Fruit fly (Drosophila melanogaster) whole organism, embryonic: ENCODE results near the gene CG46303.
A peak's percentile ranks its signal among the peaks of the same experiment; 100 is the strongest.

Experiments used
- Aef1 ChIP-seq: fragments of 200-800 bp; sonication (Bioruptor generic); IDR thresholded peaks from 3 replicates; pipeline ENCODE4 v1.3.6; 2022; ENCODE audit warnings: missing biosample characterization, missing genetic modification characterization
- Asciz ChIP-seq: fragments of 200-800 bp; sonication (Bioruptor generic); optimal IDR thresholded peaks from 2 replicates; lab custom pipeline; 2017; ENCODE audit warnings: missing biosample characterization, mild to moderate bottlenecking, missing genetic modification characterization, missing genetic modification reagents
- Atf-2 ChIP-seq: fragments of 200-800 bp; sonication (Bioruptor generic); optimal IDR thresholded peaks from 2 replicates; lab custom pipeline; 2016; ENCODE audit warnings: missing biosample characterization, missing genetic modification characterization
- Awh ChIP-seq: fragments of 200-800 bp; sonication (Bioruptor generic); IDR thresholded peaks from 2 replicates; pipeline ENCODE4, ENCODE4 v1.3.6; 2022; ENCODE audit warnings: missing biosample characterization, missing genetic modification characterization
- Bgb ChIP-seq: fragments of 200-800 bp; sonication (Bioruptor generic); IDR thresholded peaks from 2 replicates; pipeline ENCODE4 v1.3.6; 2022; ENCODE audit warnings: missing biosample characterization, missing genetic modification characterization; ENCODE audit not compliant: partially characterized antibody
- C15 ChIP-seq: fragments of 200-800 bp; sonication (Bioruptor generic); IDR thresholded peaks from 3 replicates; pipeline ENCODE4 v1.3.6; 2022; ENCODE audit warnings: missing biosample characterization, missing genetic modification characterization
- CG11085 ChIP-seq: fragments of 200-800 bp; sonication (Bioruptor generic); IDR thresholded peaks from 2 replicates; pipeline ENCODE4 v1.3.6; 2022; ENCODE audit warnings: missing biosample characterization, missing genetic modification characterization
- CG12071 ChIP-seq: fragments of 200-800 bp; sonication (Bioruptor generic); optimal IDR thresholded peaks from 3 replicates; lab custom pipeline; 2018; ENCODE audit warnings: missing biosample characterization, mild to moderate bottlenecking, missing genetic modification characterization
- CG12659 ChIP-seq: fragments of 200-800 bp; sonication (Bioruptor generic); optimal IDR thresholded peaks from 3 replicates; lab custom pipeline; 2017; ENCODE audit warnings: mild to moderate bottlenecking, missing biosample characterization, missing genetic modification reagents, missing genetic modification characterization
- CG13123 ChIP-seq: fragments of 200-800 bp; sonication (Bioruptor generic); optimal IDR thresholded peaks from 2 replicates; lab custom pipeline; 2016; ENCODE audit warnings: missing biosample characterization, missing genetic modification characterization
- CG13287 ChIP-seq: fragments of 200-800 bp; sonication (Bioruptor generic); IDR thresholded peaks from 2 replicates; pipeline ENCODE4 v1.3.6; 2022; ENCODE audit warnings: missing biosample characterization, missing genetic modification characterization; ENCODE audit not compliant: partially characterized antibody
- CG1603 ChIP-seq: fragments of 200-800 bp; sonication (Bioruptor generic); optimal IDR thresholded peaks from 2 replicates; lab custom pipeline; 2019; ENCODE audit warnings: missing biosample characterization, mild to moderate bottlenecking, missing genetic modification characterization, moderate library complexity
- CG18599 ChIP-seq: fragments of 200-800 bp; sonication (Bioruptor generic); optimal IDR thresholded peaks from 3 replicates; lab custom pipeline; 2017; ENCODE audit warnings: missing biosample characterization, missing genetic modification characterization, mild to moderate bottlenecking, moderate library complexity, missing genetic modification reagents
- CG2116 ChIP-seq: fragments of 200-800 bp; sonication (Bioruptor generic); optimal IDR thresholded peaks from 3 replicates; lab custom pipeline; 2018; ENCODE audit warnings: missing biosample characterization, mild to moderate bottlenecking, missing genetic modification characterization
- CG3847 ChIP-seq: fragments of 200-800 bp; sonication (Bioruptor generic); IDR thresholded peaks from 2 replicates; pipeline ENCODE4 v1.3.6; 2022; ENCODE audit warnings: missing biosample characterization, missing genetic modification characterization
- CG4617 ChIP-seq: fragments of 200-800 bp; sonication (Bioruptor generic); optimal IDR thresholded peaks from 3 replicates; lab custom pipeline; 2016; ENCODE audit warnings: missing biosample characterization, missing genetic modification characterization, borderline replicate concordance
- CG6791 ChIP-seq: fragments of 200-800 bp; sonication (Bioruptor generic); IDR thresholded peaks from 3 replicates; pipeline ENCODE4 v1.3.6; 2022; ENCODE audit warnings: missing biosample characterization, missing genetic modification characterization; ENCODE audit not compliant: partially characterized antibody
- Doc3 ChIP-seq: fragments of 200-800 bp; sonication (Bioruptor generic); IDR thresholded peaks from 3 replicates; pipeline ENCODE4 v1.3.6; 2022; ENCODE audit warnings: missing biosample characterization, missing genetic modification characterization; ENCODE audit not compliant: partially characterized antibody
- Dp ChIP-seq: fragments of 200-800 bp; sonication (Bioruptor generic); optimal IDR thresholded peaks from 2 replicates; lab custom pipeline; 2018; ENCODE audit warnings: missing biosample characterization, mild to moderate bottlenecking, missing genetic modification characterization, moderate library complexity
- Dref ChIP-seq: fragments of 200-800 bp; sonication (Bioruptor generic); IDR thresholded peaks from 2 replicates; pipeline ENCODE4 v1.3.6; 2022; ENCODE audit warnings: missing biosample characterization, missing genetic modification characterization
- E2f2 ChIP-seq: fragments of 200-800 bp; sonication (Bioruptor generic); IDR thresholded peaks from 2 replicates; pipeline ENCODE4 v1.3.6; 2022; ENCODE audit warnings: missing biosample characterization, missing genetic modification characterization
- ERR ChIP-seq: fragments of 200-800 bp; sonication (Bioruptor generic); optimal IDR thresholded peaks from 2 replicates; lab custom pipeline; 2016; ENCODE audit warnings: missing biosample characterization, missing genetic modification characterization
- Ets97D ChIP-seq: fragments of 200-800 bp; sonication (Bioruptor generic); optimal IDR thresholded peaks from 3 replicates; lab custom pipeline; 2016; ENCODE audit warnings: missing biosample characterization, missing genetic modification characterization
- MBD-R2 ChIP-seq: fragments of 200-800 bp; sonication (Bioruptor generic); IDR thresholded peaks from 2 replicates; pipeline ENCODE4 v1.3.6; 2022; ENCODE audit warnings: missing biosample characterization, missing genetic modification characterization
- MESR4 ChIP-seq: fragments of 200-800 bp; sonication (Bioruptor generic); optimal IDR thresholded peaks from 2 replicates; lab custom pipeline; 2018; ENCODE audit warnings: missing biosample characterization, mild to moderate bottlenecking, missing genetic modification characterization, moderate library complexity
- Myb ChIP-seq: fragments of 200-800 bp; sonication (Bioruptor generic); optimal IDR thresholded peaks from 2 replicates; lab custom pipeline; 2016; ENCODE audit warnings: missing biosample characterization, missing genetic modification characterization
- NC2α ChIP-seq: fragments of 200-800 bp; sonication (Bioruptor generic); optimal IDR thresholded peaks from 2 replicates; lab custom pipeline; 2016; ENCODE audit warnings: missing biosample characterization, missing genetic modification characterization
- NK7.1 ChIP-seq: fragments of 200-800 bp; sonication (Bioruptor generic); optimal IDR thresholded peaks from 3 replicates; lab custom pipeline; 2016; ENCODE audit warnings: missing biosample characterization, missing genetic modification characterization
- Oaz ChIP-seq: fragments of 200-800 bp; sonication (Bioruptor generic); IDR thresholded peaks from 2 replicates; pipeline ENCODE4 v1.3.6; 2022; ENCODE audit warnings: missing biosample characterization, missing genetic modification characterization
- Scr ChIP-seq: fragments of 200-800 bp; sonication (Bioruptor generic); IDR thresholded peaks from 2 replicates; pipeline ENCODE4 v1.3.6; 2022; ENCODE audit warnings: missing biosample characterization, missing genetic modification characterization; ENCODE audit not compliant: partially characterized antibody
- Sox102F ChIP-seq: fragments of 200-800 bp; sonication (Bioruptor generic); optimal IDR thresholded peaks from 2 replicates; lab custom pipeline; 2018; ENCODE audit warnings: missing biosample characterization, mild to moderate bottlenecking, missing genetic modification characterization, moderate library complexity
- YL-1 ChIP-seq: fragments of 200-800 bp; sonication (Bioruptor generic); optimal IDR thresholded peaks from 3 replicates; lab custom pipeline; 2017; ENCODE audit warnings: missing biosample characterization, mild to moderate bottlenecking, missing genetic modification characterization
- bbx ChIP-seq: fragments of 200-800 bp; sonication (Bioruptor generic); IDR thresholded peaks from 2 replicates; pipeline ENCODE4 v1.3.6; 2022; ENCODE audit warnings: missing biosample characterization, missing genetic modification characterization; ENCODE audit not compliant: partially characterized antibody
- bcd ChIP-seq: fragments of 200-800 bp; sonication (Bioruptor generic); optimal IDR thresholded peaks from 2 replicates; lab custom pipeline; 2017; ENCODE audit warnings: missing biosample characterization, mild to moderate bottlenecking, missing genetic modification characterization
- eyg ChIP-seq: fragments of 200-800 bp; sonication (Bioruptor generic); optimal IDR thresholded peaks from 3 replicates; lab custom pipeline; 2016; ENCODE audit warnings: missing biosample characterization, missing genetic modification characterization
- gfzf ChIP-seq: fragments of 200-800 bp; sonication (Bioruptor generic); optimal IDR thresholded peaks from 2 replicates; lab custom pipeline; 2016; ENCODE audit warnings: missing biosample characterization, mild to moderate bottlenecking, missing genetic modification characterization, moderate library complexity
- onecut ChIP-seq: fragments of 200-800 bp; sonication (Bioruptor generic); IDR thresholded peaks from 2 replicates; pipeline ENCODE4 v1.3.6; 2022; ENCODE audit warnings: missing biosample characterization, missing genetic modification characterization
- pita ChIP-seq: fragments of 200-800 bp; sonication (Bioruptor generic); optimal IDR thresholded peaks from 2 replicates; lab custom pipeline; 2017; ENCODE audit warnings: missing biosample characterization, mild to moderate bottlenecking, missing genetic modification characterization
- pzg ChIP-seq: fragments of 200-800 bp; sonication (Bioruptor generic); optimal IDR thresholded peaks from 3 replicates; lab custom pipeline; 2018; ENCODE audit warnings: missing biosample characterization, mild to moderate bottlenecking, missing genetic modification characterization, moderate library complexity
- sens ChIP-seq: fragments of 200-800 bp; sonication (Bioruptor generic); peaks from one replicate; lab custom pipeline; 2016; ENCODE audit warnings: missing biosample characterization, missing genetic modification characterization
- sna ChIP-seq: fragments of 200-800 bp; sonication (Bioruptor generic); IDR thresholded peaks from 2 replicates; pipeline ENCODE4 v1.3.6; 2022; ENCODE audit warnings: missing biosample characterization, missing genetic modification characterization; ENCODE audit not compliant: partially characterized antibody
- stc ChIP-seq: fragments of 200-800 bp; sonication (Bioruptor generic); IDR thresholded peaks from 2 replicates; pipeline ENCODE4 v1.3.6; 2022; ENCODE audit warnings: missing biosample characterization, missing genetic modification characterization
- stwl ChIP-seq: fragments of 200-800 bp; sonication (Bioruptor generic); optimal IDR thresholded peaks from 3 replicates; lab custom pipeline; 2018; ENCODE audit warnings: missing biosample characterization, mild to moderate bottlenecking, missing genetic modification characterization, moderate library complexity
- trem ChIP-seq: fragments of 200-800 bp; optimal IDR thresholded peaks from 3 replicates; lab custom pipeline; 2019; ENCODE audit warnings: missing biosample characterization, mild to moderate bottlenecking, missing genetic modification characterization, moderate library complexity
- zfh2 ChIP-seq: fragments of 200-800 bp; sonication (Bioruptor generic); optimal IDR thresholded peaks from 2 replicates; lab custom pipeline; 2016; ENCODE audit warnings: missing biosample characterization, missing genetic modification characterization

The CG46303 gene

dm6 chr3R:5821243-5821642 is 529 bp upstream of the CG46303 start, which contains the start of gene Hpr1 (continued):
- TF ChIP-seq CG12071 (GFP tag; lab: Kevin White, UChicago) (no peak), onecut (GFP tag; lab: Robert Waterston, UW) (0 out of 2 replicates have a peak, but pooled peaks have one; percentile 34), MBD-R2 (GFP tag; lab: Robert Waterston, UW) (peak; percentile 81), zfh2 (GFP tag; lab: Kevin White, UChicago) (no peak), Sox102F (no peak), Doc3 (peak; percentile 23; the same call in 1 of the 3 replicates), bcd (no peak), pzg (GFP tag; lab: Kevin White, UChicago) (peak; percentile 54), sens (GFP tag; lab: Kevin White, UChicago) (peak; percentile 53), Ets97D (GFP tag; lab: Kevin White, UChicago) (peak; percentile 33), YL-1 (GFP tag; lab: Kevin White, UChicago) (peak; percentile 45), CG2116 (GFP tag; lab: Kevin White, UChicago) (peak; percentile 57), eyg (GFP tag; lab: Kevin White, UChicago) (no peak), CG1603 (tag; lab: Kevin White, UChicago) (peak; percentile 36), NC2α (GFP tag; lab: Kevin White, UChicago) (no peak), trem (tag; lab: Kevin White, UChicago) (peak; percentile 99), Myb (peak; percentile 31), CG3847 (GFP tag; lab: Robert Waterston, UW) (0 out of 2 replicates have a peak, but pooled peaks have one; percentile 25), MESR4 (GFP tag; lab: Kevin White, UChicago) (peak; percentile 36), CG13123 (GFP tag; lab: Kevin White, UChicago) (no peak), C15 (no peak), Atf-2 (GFP tag; lab: Kevin White, UChicago) (no peak), CG4617 (GFP tag; lab: Kevin White, UChicago) (peak; percentile 68), CG11085 (GFP tag; lab: Robert Waterston, UW) (no peak), stc (GFP tag; lab: Robert Waterston, UW) (no peak), Oaz (GFP tag; lab: Robert Waterston, UW) (no peak), Dref (peak; percentile 77), Dp (GFP tag; lab: Kevin White, UChicago) (peak; percentile 89), CG12659 (GFP tag; lab: Kevin White, UChicago) (peak; percentile 0), CG18599 (GFP tag; lab: Kevin White, UChicago) (no peak), bbx (peak; percentile 49; the same call in 1 of the 2 replicates), Aef1 (no peak), E2f2 (GFP tag; lab: Robert Waterston, UW) (peak; percentile 93), pita (GFP tag; lab: Kevin White, UChicago) (no peak), Asciz (no peak), sna (GFP tag; lab: Robert Waterston, UW) (peak; percentile 51; the same call in 1 of the 2 replicates), NK7.1 (GFP tag; lab: Kevin White, UChicago) (no peak), stwl (tag; lab: Kevin White, UChicago) (peak; percentile 68), ERR (GFP tag; lab: Kevin White, UChicago) (no peak), Scr (GFP tag; lab: Robert Waterston, UW) (peak; percentile 58), CG13287 (GFP tag; lab: Robert Waterston, UW) (peak; percentile 61), CG6791 (GFP tag; lab: Robert Waterston, UW) (peak; percentile 60; the same call in 2 of the 3 replicates), Bgb (GFP tag; lab: Robert Waterston, UW) (peak; percentile 29; the same call in 1 of the 2 replicates), gfzf (GFP tag; lab: Kevin White, UChicago) (peak; percentile 41), Awh (GFP tag; lab: Robert Waterston, UW) (no peak)
